Worm (Caenorhabditis elegans) whole organism, late embryonic: Measurements from ENCODE around the gene C06B3.6.

Experiments
- C08G9.2 ChIP-seq: sonication (generic microtip); optimal IDR thresholded peaks from 2 replicates; lab custom pipeline; 2016; ENCODE audit warnings: mild to moderate bottlenecking, missing genetic modification characterization, moderate library complexity, missing compliant biosample characterization
- C38D4.7 ChIP-seq: fragments of 200-800 bp; sonication (Bioruptor generic); optimal IDR thresholded peaks from 2 replicates; lab custom pipeline; 2018; ENCODE audit warnings: mild to moderate bottlenecking, missing genetic modification characterization, moderate library complexity, missing compliant biosample characterization
- K09A11.1 ChIP-seq: sonication (generic microtip); optimal IDR thresholded peaks from 2 replicates; lab custom pipeline; 2017; ENCODE audit warnings: antibody characterized with exemption, mild to moderate bottlenecking, missing genetic modification characterization, missing compliant biosample characterization; ENCODE audit not compliant: insufficient read depth
- ahr-1 ChIP-seq: sonication (generic microtip); optimal IDR thresholded peaks from 2 replicates; lab custom pipeline; 2016; ENCODE audit warnings: missing genetic modification characterization, missing compliant biosample characterization
- ceh-19 ChIP-seq: fragments of 200-800 bp; sonication (Bioruptor generic); optimal IDR thresholded peaks from 2 replicates; lab custom pipeline; 2018; ENCODE audit warnings: mild to moderate bottlenecking, missing genetic modification characterization, missing compliant biosample characterization
- ceh-22 ChIP-seq: sonication (generic microtip); optimal IDR thresholded peaks from 2 replicates; lab custom pipeline; 2017; ENCODE audit warnings: missing biosample characterization, missing genetic modification characterization
- ceh-24 ChIP-seq: sonication (generic microtip); optimal IDR thresholded peaks from 2 replicates; lab custom pipeline; 2016; ENCODE audit warnings: mild to moderate bottlenecking, missing genetic modification characterization, missing compliant biosample characterization
- ceh-31 ChIP-seq: sonication (generic microtip); optimal IDR thresholded peaks from 2 replicates; lab custom pipeline; 2016; ENCODE audit warnings: missing genetic modification characterization, missing compliant biosample characterization
- ceh-48 ChIP-seq: sonication (generic microtip); optimal IDR thresholded peaks from 2 replicates; lab custom pipeline; 2016; ENCODE audit warnings: missing genetic modification characterization, inconsistent platforms, missing compliant biosample characterization
- ceh-6 ChIP-seq: fragments of 200-800 bp; sonication (Bioruptor generic); optimal IDR thresholded peaks from 2 replicates; lab custom pipeline; 2018; ENCODE audit warnings: mild to moderate bottlenecking, missing genetic modification characterization, missing compliant biosample characterization
- ceh-9 ChIP-seq: sonication (generic microtip); optimal IDR thresholded peaks from 2 replicates; lab custom pipeline; 2016; ENCODE audit warnings: mild to moderate bottlenecking, missing genetic modification characterization, inconsistent platforms, missing compliant biosample characterization
- dve-1 ChIP-seq: sonication (generic microtip); optimal IDR thresholded peaks from 2 replicates; lab custom pipeline; 2017; ENCODE audit warnings: antibody characterized with exemption, mild to moderate bottlenecking, missing genetic modification characterization, missing compliant biosample characterization
- elt-2 ChIP-seq: sonication (generic microtip); optimal IDR thresholded peaks from 2 replicates; lab custom pipeline; 2016; ENCODE audit warnings: missing genetic modification reagents, missing genetic modification characterization, missing compliant biosample characterization
- fkh-10 ChIP-seq: fragments of 150-350 bp; optimal IDR thresholded peaks from 2 replicates; lab custom pipeline; 2014; ENCODE audit warnings: missing biosample characterization, missing genetic modification reagents, missing genetic modification characterization
- fkh-6 ChIP-seq: sonication (generic microtip); optimal IDR thresholded peaks from 2 replicates; lab custom pipeline; 2016; ENCODE audit warnings: missing genetic modification characterization, missing compliant biosample characterization
- gmeb-2 ChIP-seq: sonication (generic microtip); optimal IDR thresholded peaks from 2 replicates; lab custom pipeline; 2016; ENCODE audit warnings: missing genetic modification characterization, inconsistent platforms, missing compliant biosample characterization
- hlh-13 ChIP-seq: fragments of 200-800 bp; sonication (Bioruptor generic); optimal IDR thresholded peaks from 2 replicates; lab custom pipeline; 2018; ENCODE audit warnings: mild to moderate bottlenecking, missing genetic modification characterization, missing compliant biosample characterization
- hlh-15 ChIP-seq: sonication (generic microtip); optimal IDR thresholded peaks from 2 replicates; lab custom pipeline; 2016; ENCODE audit warnings: missing genetic modification characterization, missing compliant biosample characterization
- hlh-30 ChIP-seq: sonication (generic microtip); optimal IDR thresholded peaks from 2 replicates; lab custom pipeline; 2017; ENCODE audit warnings: antibody characterized with exemption, missing genetic modification characterization, missing compliant biosample characterization; ENCODE audit not compliant: insufficient read depth
- hlh-6 ChIP-seq: sonication (generic microtip); optimal IDR thresholded peaks from 2 replicates; lab custom pipeline; 2016; ENCODE audit warnings: missing genotype, missing genetic modification characterization, missing compliant biosample characterization
- lin-11 ChIP-seq: fragments of 200-800 bp; sonication (Bioruptor generic); optimal IDR thresholded peaks from 2 replicates; lab custom pipeline; 2018; ENCODE audit warnings: mild to moderate bottlenecking, missing genetic modification characterization, missing compliant biosample characterization
- madf-2 ChIP-seq: sonication (generic microtip); optimal IDR thresholded peaks from 2 replicates; lab custom pipeline; 2017; ENCODE audit warnings: missing genetic modification characterization, missing compliant biosample characterization
- mec-3 ChIP-seq: sonication (generic microtip); optimal IDR thresholded peaks from 2 replicates; lab custom pipeline; 2016; ENCODE audit warnings: borderline replicate concordance, missing genetic modification characterization, missing compliant biosample characterization
- nfya-1 ChIP-seq: sonication (generic microtip); optimal IDR thresholded peaks from 2 replicates; lab custom pipeline; 2017; ENCODE audit warnings: missing genetic modification characterization, mild to moderate bottlenecking, missing compliant biosample characterization, antibody characterized with exemption, moderate library complexity
- nhr-232 ChIP-seq: sonication (generic microtip); optimal IDR thresholded peaks from 2 replicates; lab custom pipeline; 2016; ENCODE audit warnings: missing genetic modification characterization, missing compliant biosample characterization
- pag-3 ChIP-seq: sonication (generic microtip); optimal IDR thresholded peaks from 2 replicates; lab custom pipeline; 2016; ENCODE audit warnings: missing compliant biosample characterization, missing genetic modification characterization, borderline replicate concordance
- pax-1 ChIP-seq: fragments of 150-350 bp; optimal IDR thresholded peaks from 2 replicates; lab custom pipeline; 2014; ENCODE audit warnings: missing biosample characterization, missing genetic modification characterization
- ref-2 ChIP-seq: sonication (generic microtip); optimal IDR thresholded peaks from 2 replicates; lab custom pipeline; 2016; ENCODE audit warnings: missing genetic modification characterization, missing compliant biosample characterization
- sdc-2 ChIP-seq: sonication (generic microtip); optimal IDR thresholded peaks from 2 replicates; lab custom pipeline; 2016; ENCODE audit warnings: missing genotype, missing genetic modification characterization, missing compliant biosample characterization
- sox-2 ChIP-seq: fragments of 200-800 bp; sonication (Bioruptor generic); IDR thresholded peaks from 2 replicates; pipeline ENCODE4 v1.3.6; 2022; ENCODE audit warnings: missing genetic modification reagents, missing genetic modification characterization, missing compliant biosample characterization
- tbx-2 ChIP-seq: sonication (generic microtip); optimal IDR thresholded peaks from 2 replicates; lab custom pipeline; 2016; ENCODE audit warnings: missing genetic modification characterization, missing compliant biosample characterization
- tbx-7 ChIP-seq: sonication (generic microtip); optimal IDR thresholded peaks from 2 replicates; lab custom pipeline; 2016; ENCODE audit warnings: missing genotype, missing genetic modification characterization, missing compliant biosample characterization
- ttx-3 ChIP-seq: sonication (generic microtip); optimal IDR thresholded peaks from 2 replicates; lab custom pipeline; 2016; ENCODE audit warnings: missing genetic modification reagents, missing genetic modification characterization, missing compliant biosample characterization
- unc-86 ChIP-seq: sonication (generic microtip); optimal IDR thresholded peaks from 2 replicates; lab custom pipeline; 2016; ENCODE audit warnings: missing genetic modification characterization, missing compliant biosample characterization
- zip-5 ChIP-seq: sonication (generic microtip); optimal IDR thresholded peaks from 2 replicates; lab custom pipeline; 2016; ENCODE audit warnings: missing genetic modification characterization, missing compliant biosample characterization

The C06B3.6 gene

ce11 chrV:13935423-13935822 is 26.7 kb upstream of the C06B3.6 start:
- TF ChIP-seq mec-3 (tag; lab: Kevin White, UChicago) (no peak), sdc-2 (tag; lab: Kevin White, UChicago) (no peak), lin-11 (tag; lab: Kevin White, UChicago) (no peak), pag-3 (no peak), hlh-15 (tag; lab: Kevin White, UChicago) (no peak), gmeb-2 (no peak), fkh-6 (no peak), ceh-19 (GFP tag; lab: Kevin White, UChicago) (no peak), hlh-30 (tag; lab: Kevin White, UChicago) (no peak), pax-1 (tag; lab: Kevin White, UChicago) (no peak)

ce11 chrV:13934545-13934944 is 25.8 kb upstream of the C06B3.6 start, which contains the start of gene R10D12.1:
Gene R10D12.1 (minus strand): TSS chrV:13934645.
- TF ChIP-seq madf-2 (tag; lab: Kevin White, UChicago) (no peak), pag-3 (no peak), ref-2 (tag; lab: Kevin White, UChicago) (no peak), dve-1 (no peak), ceh-6 (GFP tag; lab: Kevin White, UChicago) (no peak), tbx-2 (tag; lab: Kevin White, UChicago) (no peak), sox-2 (GFP tag; lab: Robert Waterston, UW) (no peak), ceh-9 (no peak), nhr-232 (tag; lab: Kevin White, UChicago) (no peak), C38D4.7 (GFP tag; lab: Kevin White, UChicago) (no peak), zip-5 (tag; lab: Kevin White, UChicago) (no peak), unc-86 (tag; lab: Kevin White, UChicago) (no peak), C08G9.2 (tag; lab: Kevin White, UChicago) (no peak)
- TF ChIP-seq, all 69 proteins: peak for 0

ce11 chrV:13931952-13932351 is 23.2 kb upstream of the C06B3.6 start:
- TF ChIP-seq nfya-1 (tag; lab: Kevin White, UChicago): no peak
- TF ChIP-seq tbx-7 (tag; lab: Kevin White, UChicago): no peak
- no peak for TF ChIP-seq pax-1 (tag; lab: Kevin White, UChicago)
- no peak for TF ChIP-seq ceh-48 (tag; lab: Kevin White, UChicago)
- no peak for TF ChIP-seq elt-2 (tag; lab: Kevin White, UChicago)

- TF ChIP-seq zip-5 (tag; lab: Kevin White, UChicago) (no peak), ttx-3 (no peak), C38D4.7 (GFP tag; lab: Kevin White, UChicago) (no peak), fkh-6 (no peak), K09A11.1 (no peak)
These were observed 22.5 kb upstream of the C06B3.6 start, which contains the start of gene C06B3.16 for ce11 chrV:13931225-13931624. Gene C06B3.16 (plus strand): TSS chrV:13931525.

- no peak for TF ChIP-seq ahr-1 (tag; lab: Kevin White, UChicago)
- no peak for TF ChIP-seq hlh-13 (GFP tag; lab: Kevin White, UChicago)
- TF ChIP-seq ceh-22 (tag; lab: Kevin White, UChicago): no peak
- TF ChIP-seq lin-11 (tag; lab: Kevin White, UChicago): no peak
- no peak for TF ChIP-seq hlh-30 (tag; lab: Kevin White, UChicago)
- no peak for TF ChIP-seq ceh-31
- TF ChIP-seq fkh-10 (GFP tag; lab: Kevin White, UChicago): no peak
- no peak for TF ChIP-seq hlh-6
- no peak for TF ChIP-seq ceh-9
- TF ChIP-seq sox-2 (GFP tag; lab: Robert Waterston, UW): no peak
- no peak for TF ChIP-seq ceh-24 (tag; lab: Kevin White, UChicago)
These were observed 20.7 kb upstream of the C06B3.6 start, which contains the start of gene srxa-13 for ce11 chrV:13929503-13929902. Gene srxa-13 (plus strand): TSS chrV:13929803.
